Worm (Caenorhabditis elegans) whole organism, L3 larva: ENCODE measurements around the gene C16C8.26.

Experiments
- R02D3.7 ChIP-seq: fragments of 150-350 bp; optimal IDR thresholded peaks from 2 replicates; lab custom pipeline; 2014; ENCODE audit warnings: missing biosample characterization, missing genetic modification characterization
- ZK546.5 ChIP-seq: sonication (generic microtip); optimal IDR thresholded peaks from 2 replicates; lab custom pipeline; 2017; ENCODE audit warnings: missing biosample characterization, missing genetic modification characterization
- ama-1 ChIP-seq: fragments of 150-350 bp; optimal IDR thresholded peaks from 2 replicates; lab custom pipeline; 2018
- ceh-16 ChIP-seq: sonication (generic microtip); optimal IDR thresholded peaks from 2 replicates; lab custom pipeline; 2017; ENCODE audit warnings: missing biosample characterization, missing genetic modification characterization
- ceh-28 ChIP-seq: fragments of 150-350 bp; optimal IDR thresholded peaks from 2 replicates; lab custom pipeline; 2014; ENCODE audit warnings: missing biosample characterization, missing genetic modification reagents, missing genetic modification characterization
- ceh-82 ChIP-seq: fragments of 150-350 bp; optimal IDR thresholded peaks from 2 replicates; lab custom pipeline; 2014; ENCODE audit warnings: missing biosample characterization, missing genetic modification characterization
- ceh-9 ChIP-seq: sonication (generic microtip); optimal IDR thresholded peaks from 2 replicates; lab custom pipeline; 2018; ENCODE audit warnings: missing biosample characterization, missing genetic modification characterization
- daf-12 ChIP-seq: fragments of 150-350 bp; optimal IDR thresholded peaks from 2 replicates; lab custom pipeline; 2014; ENCODE audit warnings: missing biosample characterization, missing genetic modification reagents, missing genetic modification characterization
- egl-27 ChIP-seq: sonication (generic microtip); optimal IDR thresholded peaks from 4 replicates; lab custom pipeline; 2017; ENCODE audit warnings: missing biosample characterization, missing genetic modification reagents, missing genetic modification characterization
- egl-5 ChIP-seq: fragments of 150-350 bp; optimal IDR thresholded peaks from 2 replicates; lab custom pipeline; 2017; ENCODE audit warnings: missing biosample characterization, missing genetic modification reagents, missing genetic modification characterization, inconsistent platforms
- elt-1 ChIP-seq: fragments of 150-350 bp; optimal IDR thresholded peaks from 2 replicates; lab custom pipeline; 2014; ENCODE audit warnings: missing biosample characterization, missing genetic modification characterization
- fkh-10 ChIP-seq: sonication (generic microtip); optimal IDR thresholded peaks from 2 replicates; lab custom pipeline; 2017; ENCODE audit warnings: missing biosample characterization, missing genetic modification reagents, missing genetic modification characterization
- fkh-2 ChIP-seq: fragments of 150-350 bp; optimal IDR thresholded peaks from 2 replicates; lab custom pipeline; 2014; ENCODE audit warnings: missing biosample characterization, missing genetic modification reagents, missing genetic modification characterization
- hmg-11 ChIP-seq: sonication (generic microtip); optimal IDR thresholded peaks from 2 replicates; lab custom pipeline; 2016; ENCODE audit warnings: missing genetic modification characterization, missing compliant biosample characterization
- lin-15B ChIP-seq: fragments of 150-350 bp; optimal IDR thresholded peaks from 2 replicates; lab custom pipeline; 2014; ENCODE audit warnings: missing biosample characterization, missing genetic modification characterization
- lsy-12 ChIP-seq: sonication (generic microtip); optimal IDR thresholded peaks from 2 replicates; lab custom pipeline; 2016; ENCODE audit warnings: mild to moderate bottlenecking, missing genetic modification characterization, missing compliant biosample characterization
- mdl-1 ChIP-seq: fragments of 150-350 bp; optimal IDR thresholded peaks from 2 replicates; lab custom pipeline; 2014; ENCODE audit warnings: missing biosample characterization, missing genetic modification characterization
- mml-1 ChIP-seq: fragments of 150-350 bp; sonication (generic microtip); optimal IDR thresholded peaks from 3 replicates; lab custom pipeline; 2014; ENCODE audit warnings: missing biosample characterization, missing genetic modification characterization
- nhr-11 ChIP-seq: fragments of 150-350 bp; optimal IDR thresholded peaks from 2 replicates; lab custom pipeline; 2014; ENCODE audit warnings: missing biosample characterization, missing genetic modification characterization
- nhr-12 ChIP-seq: fragments of 150-350 bp; optimal IDR thresholded peaks from 2 replicates; lab custom pipeline; 2014; ENCODE audit warnings: missing biosample characterization, missing genetic modification characterization
- nhr-23 ChIP-seq: fragments of 150-350 bp; optimal IDR thresholded peaks from 2 replicates; lab custom pipeline; 2014; ENCODE audit warnings: missing biosample characterization, missing genetic modification reagents, missing genetic modification characterization
- nhr-237 ChIP-seq: fragments of 150-350 bp; optimal IDR thresholded peaks from 2 replicates; lab custom pipeline; 2014; ENCODE audit warnings: missing biosample characterization, missing genetic modification characterization
- nhr-25 ChIP-seq: sonication (generic microtip); optimal IDR thresholded peaks from 2 replicates; lab custom pipeline; 2017; ENCODE audit warnings: missing biosample characterization, missing genetic modification characterization
- nhr-28 ChIP-seq: fragments of 150-350 bp; optimal IDR thresholded peaks from 2 replicates; lab custom pipeline; 2014; ENCODE audit warnings: missing biosample characterization, missing genetic modification characterization
- nhr-43 ChIP-seq: sonication (generic microtip); optimal IDR thresholded peaks from 2 replicates; lab custom pipeline; 2016; ENCODE audit warnings: mild to moderate bottlenecking, missing genetic modification characterization, missing compliant biosample characterization; ENCODE audit not compliant: poor library complexity, severe bottlenecking
- nhr-67 ChIP-seq: fragments of 150-350 bp; optimal IDR thresholded peaks from 2 replicates; lab custom pipeline; 2014; ENCODE audit warnings: missing biosample characterization, missing genetic modification characterization
- nhr-76 ChIP-seq: fragments of 150-350 bp; sonication (generic microtip); optimal IDR thresholded peaks from 5 replicates; lab custom pipeline; 2014; ENCODE audit warnings: missing biosample characterization, missing genetic modification characterization
- nhr-77 ChIP-seq: fragments of 150-350 bp; optimal IDR thresholded peaks from 2 replicates; lab custom pipeline; 2014; ENCODE audit warnings: missing biosample characterization, missing genetic modification characterization
- pha-4 ChIP-seq: fragments of 150-350 bp; optimal IDR thresholded peaks from 2 replicates; lab custom pipeline; 2014; ENCODE audit warnings: missing biosample characterization, missing genetic modification reagents, missing genetic modification characterization
- skn-1 ChIP-seq: fragments of 150-350 bp; optimal IDR thresholded peaks from 2 replicates; lab custom pipeline; 2014; ENCODE audit warnings: missing biosample characterization, missing genetic modification characterization
- tbx-2 ChIP-seq: sonication (generic microtip); optimal IDR thresholded peaks from 2 replicates; lab custom pipeline; 2016; ENCODE audit warnings: mild to moderate bottlenecking, missing genetic modification characterization, missing compliant biosample characterization
- unc-39 ChIP-seq: sonication (generic microtip); optimal IDR thresholded peaks from 4 replicates; lab custom pipeline; 2017; ENCODE audit warnings: missing biosample characterization, missing genetic modification characterization
- unc-62 ChIP-seq: fragments of 150-350 bp; sonication (generic microtip); optimal IDR thresholded peaks from 4 replicates; lab custom pipeline; 2014; ENCODE audit warnings: missing biosample characterization, missing genetic modification reagents, missing genetic modification characterization
- ztf-11 ChIP-seq: fragments of 150-350 bp; optimal IDR thresholded peaks from 2 replicates; lab custom pipeline; 2014; ENCODE audit warnings: missing biosample characterization, missing genetic modification characterization
- ztf-4 ChIP-seq: fragments of 150-350 bp; optimal IDR thresholded peaks from 2 replicates; lab custom pipeline; 2014; ENCODE audit warnings: missing biosample characterization, missing genetic modification characterization

C16C8.26 gene

DNA sequence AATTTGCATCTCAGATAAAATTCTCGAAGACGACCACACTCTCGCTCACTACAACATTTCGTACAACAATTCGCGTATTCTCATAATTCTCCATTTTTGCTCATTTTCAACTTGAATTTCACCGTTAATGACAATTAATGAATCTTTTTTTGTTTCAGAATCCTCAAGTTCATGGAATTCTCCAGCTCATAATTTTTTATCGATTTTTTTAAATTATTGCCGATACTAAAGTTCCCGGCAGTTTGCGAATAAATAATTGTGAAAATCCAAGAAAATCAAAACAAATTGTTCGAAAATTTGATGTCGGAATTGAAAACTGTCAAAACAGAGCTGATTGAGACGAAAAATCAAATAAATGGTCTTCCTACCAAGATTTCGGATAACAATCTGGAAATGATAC is 10.2 kb downstream of the C16C8.26 start, which contains the start of gene C16C8.21:
Gene C16C8.21 (plus strand): TSS at position 301 of the 400 bp plus-strand sequence.
- no peak for TF ChIP-seq egl-27
- TF ChIP-seq ceh-16: no peak
- TF ChIP-seq pha-4 (tag; lab: Kevin White, UChicago): no peak
- TF ChIP-seq nhr-23 (tag; lab: Kevin White, UChicago): no peak
- TF ChIP-seq unc-62 (GFP tag; lab: Kevin White, UChicago): no peak
- no peak for TF ChIP-seq ztf-4
- TF ChIP-seq ZK546.5: no peak
- TF ChIP-seq nhr-11 (tag; lab: Kevin White, UChicago): no peak
- TF ChIP-seq, all 47 proteins: peak for 0

DNA sequence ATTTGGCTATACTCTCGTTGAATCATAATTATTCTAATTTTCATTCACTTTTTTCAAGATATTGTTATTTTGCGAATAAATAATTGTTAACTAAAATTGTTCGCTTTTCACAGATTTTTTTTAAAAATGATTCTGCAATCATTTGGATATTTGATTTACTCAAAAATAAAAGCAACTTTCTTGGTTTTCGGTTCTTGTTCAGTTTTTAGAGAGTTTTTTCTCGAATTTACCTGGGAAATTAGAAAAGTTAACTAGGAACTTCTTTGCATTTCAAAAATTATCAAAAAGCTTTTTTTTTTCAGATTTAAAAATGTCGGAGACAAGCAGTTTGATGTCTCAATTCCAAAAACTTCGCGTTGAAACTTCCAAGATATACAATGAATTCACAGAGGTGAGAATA is 11.5 kb downstream of the C16C8.26 start, which contains the start of the genes C16C8.20 and gldi-6:
Gene C16C8.20 (plus strand): TSS at position 301 of the 400 bp plus-strand sequence.
Gene gldi-6 (plus strand): TSS at position 301 of the 400 bp plus-strand sequence.
- TF ChIP-seq nhr-67: no peak

DNA sequence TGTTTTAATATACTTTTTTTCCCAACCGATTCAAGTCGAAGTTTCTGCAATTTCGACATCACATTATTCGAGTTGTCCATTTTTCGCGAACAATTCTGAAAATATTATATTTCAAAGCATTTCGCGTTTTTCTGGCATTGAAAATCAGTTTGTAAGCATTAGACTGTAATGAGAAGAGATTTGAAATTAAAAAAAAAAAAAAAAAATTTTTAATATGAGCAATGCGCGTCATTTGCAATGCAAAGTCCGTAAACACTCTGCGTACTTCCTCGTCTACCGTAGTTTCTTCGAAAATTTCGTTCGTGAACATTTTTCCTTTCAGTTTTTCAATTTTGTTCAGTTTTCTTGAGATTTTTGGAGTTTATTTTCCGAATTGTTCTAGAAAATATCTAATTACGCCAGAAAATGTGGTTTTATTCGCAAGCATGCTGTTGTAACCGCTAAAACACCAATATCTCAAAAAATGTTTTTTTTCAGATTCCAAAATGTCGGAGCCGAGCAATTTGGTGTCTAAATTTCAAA is 12.8 kb downstream of the C16C8.26 start, which contains the start of the genes C16C8.5 and C16C8.16:
Gene C16C8.5 (minus strand): TSS at position 101 of the 522 bp plus-strand sequence.
Gene C16C8.16 (plus strand): TSS at position 472 of the 522 bp plus-strand sequence.
- no peak for TF ChIP-seq hmg-11 (tag; lab: Kevin White, UChicago)
- TF ChIP-seq nhr-43 (tag; lab: Kevin White, UChicago): no peak
- TF ChIP-seq fkh-2 (tag; lab: Kevin White, UChicago): no peak
- TF ChIP-seq ceh-28 (tag; lab: Kevin White, UChicago): no peak
- no peak for TF ChIP-seq R02D3.7
- no peak for TF ChIP-seq ceh-16
- no peak for TF ChIP-seq egl-27
- no peak for TF ChIP-seq nhr-11 (tag; lab: Kevin White, UChicago)
- no peak for TF ChIP-seq mdl-1
- TF ChIP-seq nhr-28 (tag; lab: Kevin White, UChicago): no peak
- no peak for TF ChIP-seq ceh-82 (tag; lab: Kevin White, UChicago)
- no peak for TF ChIP-seq tbx-2 (tag; lab: Kevin White, UChicago)
- TF ChIP-seq nhr-237 (tag; lab: Kevin White, UChicago): no peak
- no peak for TF ChIP-seq ZK546.5
- no peak for TF ChIP-seq lin-15B
- no peak for TF ChIP-seq daf-12 (tag; lab: Kevin White, UChicago)

DNA sequence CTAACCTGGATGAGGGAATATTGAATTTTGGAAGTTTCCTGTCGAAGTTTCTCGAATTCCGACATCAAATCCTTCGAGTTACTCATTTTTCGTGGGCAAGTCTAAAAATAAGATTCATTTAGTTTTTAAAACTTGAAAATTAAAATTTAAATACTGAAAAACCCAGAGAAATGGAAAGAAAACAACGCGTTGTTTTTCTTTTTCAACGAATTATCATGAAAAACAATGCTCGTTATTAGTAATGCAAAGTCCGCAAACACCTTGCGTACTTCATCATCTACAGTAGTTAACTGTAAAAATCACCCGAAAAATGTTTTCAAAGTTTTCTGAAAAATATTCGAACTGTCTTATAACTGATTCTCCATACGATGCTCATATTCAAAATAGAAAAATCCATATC is 13.8 kb downstream of the C16C8.26 start, which contains the start of gene C16C8.4:
Gene C16C8.4 (minus strand): TSS at position 101 of the 400 bp plus-strand sequence.
- TF ChIP-seq elt-1 (tag; lab: Kevin White, UChicago) (no peak), ceh-9 (no peak), hmg-11 (tag; lab: Kevin White, UChicago) (no peak), nhr-12 (no peak), ztf-4 (no peak), ama-1 (no peak), lsy-12 (no peak), unc-39 (tag; lab: Kevin White, UChicago) (no peak), pha-4 (tag; lab: Kevin White, UChicago) (no peak), nhr-28 (tag; lab: Kevin White, UChicago) (no peak)
- TF ChIP-seq, all 47 proteins: peak for 0

DNA sequence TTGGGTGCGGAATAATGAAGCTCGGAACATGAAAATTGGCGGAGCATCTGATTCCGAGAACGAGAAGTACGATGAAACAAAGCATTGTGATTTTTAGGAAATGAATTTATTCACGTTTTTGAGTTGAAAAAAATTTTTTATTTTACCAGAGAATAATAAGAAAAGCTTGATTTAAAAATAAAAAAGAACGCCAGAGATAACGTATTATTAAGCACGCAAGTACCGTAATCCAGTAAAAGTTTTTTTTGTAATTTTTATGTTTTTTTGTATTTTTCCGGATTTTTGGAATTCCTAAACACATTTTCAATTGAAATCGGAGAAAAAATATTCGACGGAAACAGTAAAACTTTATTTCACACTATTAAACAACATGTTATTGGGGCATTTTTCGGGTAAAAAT is 15.0 kb downstream of the C16C8.26 start, which contains the start of gene C16C8.22:
Gene C16C8.22 (minus strand): TSS at position 101 of the 400 bp plus-strand sequence.
- TF ChIP-seq nhr-77 (tag; lab: Kevin White, UChicago): no peak
- no peak for TF ChIP-seq ceh-28 (tag; lab: Kevin White, UChicago)
- no peak for TF ChIP-seq egl-27
- no peak for TF ChIP-seq mml-1 (tag; lab: Kevin White, UChicago)
- no peak for TF ChIP-seq hmg-11 (tag; lab: Kevin White, UChicago)
- no peak for TF ChIP-seq unc-62 (GFP tag; lab: Kevin White, UChicago)
- TF ChIP-seq egl-5 (tag; lab: Kevin White, UChicago): no peak
- TF ChIP-seq nhr-76 (tag; lab: Kevin White, UChicago): no peak
- TF ChIP-seq lsy-12: no peak
- no peak for TF ChIP-seq fkh-2 (tag; lab: Kevin White, UChicago)
- TF ChIP-seq nhr-25 (tag; lab: Kevin White, UChicago): no peak
- no peak for TF ChIP-seq ceh-9
- no peak for TF ChIP-seq ceh-16
- no peak for TF ChIP-seq mdl-1
- no peak for TF ChIP-seq nhr-11 (tag; lab: Kevin White, UChicago)

DNA sequence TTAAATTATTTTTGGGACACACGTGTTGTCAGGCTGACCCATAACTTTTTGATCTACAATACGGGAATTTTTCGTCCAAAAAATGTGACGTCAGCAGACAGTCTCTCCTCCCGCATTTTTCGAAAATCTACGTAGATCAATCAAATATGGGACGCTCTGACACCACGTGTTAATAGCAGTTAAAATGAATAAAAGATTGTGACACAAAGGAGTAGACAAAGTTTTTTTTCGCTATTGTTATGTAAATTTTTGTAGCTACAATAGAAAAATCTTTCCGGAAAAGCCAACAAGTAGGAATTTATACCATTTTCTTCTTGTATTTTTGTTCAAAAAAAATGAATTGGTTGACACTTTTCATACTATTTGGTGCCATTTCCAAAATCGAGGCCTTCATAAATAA is 16.7 kb downstream of the C16C8.26 start, which contains the start of gene C16C8.27:
Gene C16C8.27 (plus strand): TSS at position 301 of the 400 bp plus-strand sequence.
- TF ChIP-seq nhr-23 (tag; lab: Kevin White, UChicago) (no peak), fkh-10 (GFP tag; lab: Kevin White, UChicago) (no peak), nhr-25 (tag; lab: Kevin White, UChicago) (no peak), skn-1 (tag; lab: Kevin White, UChicago) (no peak), mml-1 (tag; lab: Kevin White, UChicago) (no peak), elt-1 (tag; lab: Kevin White, UChicago) (no peak), hmg-11 (tag; lab: Kevin White, UChicago) (no peak), unc-62 (GFP tag; lab: Kevin White, UChicago) (no peak), nhr-237 (tag; lab: Kevin White, UChicago) (no peak), tbx-2 (tag; lab: Kevin White, UChicago) (no peak), lin-15B (no peak), nhr-67 (no peak), ceh-82 (tag; lab: Kevin White, UChicago) (no peak), ceh-28 (tag; lab: Kevin White, UChicago) (no peak), egl-5 (tag; lab: Kevin White, UChicago) (no peak), ztf-11 (no peak)
